Fruit fly (Drosophila melanogaster) whole organism, embryonic: ENCODE measurements around the gene CG14110.

Experiments
- BtbVII ChIP-seq: fragments of 200-800 bp; sonication (Bioruptor generic); optimal IDR thresholded peaks from 3 replicates; lab custom pipeline; 2017; ENCODE audit warnings: missing biosample characterization, mild to moderate bottlenecking, missing genetic modification characterization
- CG10267 ChIP-seq: fragments of 200-800 bp; sonication (Bioruptor generic); optimal IDR thresholded peaks from 2 replicates; lab custom pipeline; 2018; ENCODE audit warnings: missing biosample characterization, mild to moderate bottlenecking, missing genetic modification characterization, moderate library complexity
- CG10366 ChIP-seq: fragments of 200-800 bp; sonication (Bioruptor generic); IDR thresholded peaks from 2 replicates; pipeline ENCODE4 v1.3.6; 2022; ENCODE audit warnings: missing biosample characterization, missing genetic modification characterization
- CG10654 ChIP-seq: fragments of 200-800 bp; sonication (Bioruptor generic); optimal IDR thresholded peaks from 2 replicates; lab custom pipeline; 2016; ENCODE audit warnings: missing biosample characterization, missing genetic modification characterization
- CG11247 ChIP-seq: fragments of 200-800 bp; sonication (Bioruptor generic); IDR thresholded peaks from 2 replicates; pipeline ENCODE4 v1.3.6; 2022; ENCODE audit warnings: missing biosample characterization, missing genetic modification characterization
- CG18619 ChIP-seq: fragments of 200-800 bp; sonication (Bioruptor generic); optimal IDR thresholded peaks from 3 replicates; lab custom pipeline; 2017; ENCODE audit warnings: missing biosample characterization, mild to moderate bottlenecking, missing genetic modification characterization
- CG2712 ChIP-seq: fragments of 200-800 bp; optimal IDR thresholded peaks from 3 replicates; lab custom pipeline; 2019; ENCODE audit warnings: missing biosample characterization, mild to moderate bottlenecking, missing genetic modification characterization, moderate library complexity
- CG2875 ChIP-seq: fragments of 200-800 bp; sonication (Bioruptor generic); optimal IDR thresholded peaks from 2 replicates; lab custom pipeline; 2017; ENCODE audit warnings: missing biosample characterization, mild to moderate bottlenecking, missing genetic modification characterization, missing genetic modification reagents
- CG6854 ChIP-seq: fragments of 200-800 bp; sonication (Bioruptor generic); optimal IDR thresholded peaks from 3 replicates; lab custom pipeline; 2017; ENCODE audit warnings: missing biosample characterization, mild to moderate bottlenecking, missing genetic modification characterization
- CG9215 ChIP-seq: fragments of 200-800 bp; sonication (Bioruptor generic); IDR thresholded peaks from 2 replicates; pipeline ENCODE4 v1.3.6; 2022; ENCODE audit warnings: missing biosample characterization, missing genetic modification characterization
- CG9727 ChIP-seq: fragments of 200-800 bp; sonication (Bioruptor generic); optimal IDR thresholded peaks from 3 replicates; lab custom pipeline; 2017; ENCODE audit warnings: missing biosample characterization, mild to moderate bottlenecking, missing genetic modification characterization
- D ChIP-seq, 2 experiments: fragments of 200-800 bp in 1 of 2; fragments of >200 bp in 1 of 2; sonication (Bioruptor generic) in 1 of 2; optimal IDR thresholded peaks; 2 replicates in 1 of 2; 3 replicates in 1 of 2; lab custom pipeline; 2017; ENCODE audit warnings: mild to moderate bottlenecking in 1 of 2, missing biosample characterization in 1 of 2, missing genetic modification characterization in 1 of 2, missing genetic modification reagents in 1 of 2
- Dbx ChIP-seq: fragments of 200-800 bp; sonication (Bioruptor generic); IDR thresholded peaks from 3 replicates; pipeline ENCODE4 v1.3.6; 2022; ENCODE audit warnings: missing biosample characterization, missing genetic modification characterization
- Dip3 ChIP-seq: fragments of 200-800 bp; sonication (Bioruptor generic); optimal IDR thresholded peaks from 3 replicates; lab custom pipeline; 2016; ENCODE audit warnings: missing biosample characterization, missing genetic modification characterization
- E2f1 ChIP-seq: fragments of 200-800 bp; sonication (Bioruptor generic); IDR thresholded peaks from 2 replicates; pipeline ENCODE4 v1.3.6; 2022; ENCODE audit warnings: missing biosample characterization, missing genetic modification characterization
- Ets65A ChIP-seq: fragments of 200-800 bp; sonication (Bioruptor generic); peaks from one replicate; lab custom pipeline; 2016; ENCODE audit warnings: missing biosample characterization, missing genetic modification characterization
- HLH4C ChIP-seq: fragments of 200-800 bp; sonication (Bioruptor generic); IDR thresholded peaks from 3 replicates; pipeline ENCODE4 v1.3.6; 2022; ENCODE audit warnings: missing biosample characterization, missing genetic modification characterization; ENCODE audit not compliant: partially characterized antibody
- Kr ChIP-seq: fragments of 200-800 bp; sonication (Bioruptor generic); optimal IDR thresholded peaks from 2 replicates; lab custom pipeline; 2017; ENCODE audit warnings: missing biosample characterization, mild to moderate bottlenecking, missing genetic modification characterization
- Lim3 ChIP-seq: fragments of 200-800 bp; sonication (Bioruptor generic); IDR thresholded peaks from 2 replicates; pipeline ENCODE4 v1.3.6; 2022; ENCODE audit warnings: missing biosample characterization, missing genetic modification characterization
- MBD-R2 ChIP-seq: fragments of 200-800 bp; sonication (Bioruptor generic); IDR thresholded peaks from 2 replicates; pipeline ENCODE4 v1.3.6; 2022; ENCODE audit warnings: missing biosample characterization, missing genetic modification characterization
- Max ChIP-seq: fragments of 200-800 bp; sonication (Bioruptor generic); optimal IDR thresholded peaks from 2 replicates; lab custom pipeline; 2016; ENCODE audit warnings: missing biosample characterization, mild to moderate bottlenecking, missing genetic modification characterization
- Med ChIP-seq: fragments of 200-800 bp; sonication (Bioruptor generic); peaks from one replicate; lab custom pipeline; 2016; ENCODE audit warnings: missing biosample characterization, missing genetic modification characterization, mild to moderate bottlenecking, inconsistent platforms, moderate library complexity
- Opbp ChIP-seq: fragments of 200-800 bp; sonication (Bioruptor generic); IDR thresholded peaks from 3 replicates; pipeline ENCODE4 v1.3.6; 2022; ENCODE audit warnings: missing biosample characterization, missing genetic modification characterization; ENCODE audit not compliant: partially characterized antibody
- Six4 ChIP-seq: fragments of 200-800 bp; sonication (Bioruptor generic); optimal IDR thresholded peaks from 2 replicates; lab custom pipeline; 2016; ENCODE audit warnings: missing biosample characterization, missing genetic modification characterization
- Spps ChIP-seq: fragments of 200-800 bp; sonication (Bioruptor generic); optimal IDR thresholded peaks from 2 replicates; lab custom pipeline; 2018; ENCODE audit warnings: missing biosample characterization, mild to moderate bottlenecking, missing genetic modification characterization
- ash1 ChIP-seq: fragments of 200-800 bp; sonication (Bioruptor generic); optimal IDR thresholded peaks from 2 replicates; lab custom pipeline; 2018; ENCODE audit warnings: missing biosample characterization, mild to moderate bottlenecking, missing genetic modification characterization
- az2 ChIP-seq: fragments of 200-800 bp; sonication (Bioruptor generic); optimal IDR thresholded peaks from 3 replicates; lab custom pipeline; 2016; ENCODE audit warnings: missing biosample characterization, missing genetic modification characterization
- bigmax ChIP-seq: fragments of 200-800 bp; sonication (Bioruptor generic); optimal IDR thresholded peaks from 2 replicates; lab custom pipeline; 2018; ENCODE audit warnings: missing biosample characterization, mild to moderate bottlenecking, missing genetic modification characterization
- br ChIP-seq: fragments of >200 bp; optimal IDR thresholded peaks from 2 replicates; lab custom pipeline; 2017
- bsh ChIP-seq, 2 experiments: fragments of 200-800 bp; sonication (Bioruptor generic); optimal IDR thresholded peaks; 2 replicates each; lab custom pipeline; 2017 to 2018; ENCODE audit warnings: mild to moderate bottlenecking in 2 of 2, missing biosample characterization in 2 of 2, missing genetic modification characterization in 2 of 2, moderate library complexity in 1 of 2
- btn ChIP-seq: fragments of 200-800 bp; sonication (Bioruptor generic); optimal IDR thresholded peaks from 2 replicates; lab custom pipeline; 2016; ENCODE audit warnings: missing biosample characterization, missing genetic modification characterization
- cg ChIP-seq: fragments of 200-800 bp; sonication (Bioruptor generic); optimal IDR thresholded peaks from 3 replicates; lab custom pipeline; 2019; ENCODE audit warnings: missing biosample characterization, mild to moderate bottlenecking, missing genetic modification characterization, moderate library complexity
- croc ChIP-seq: fragments of 200-800 bp; sonication (Bioruptor generic); conservative IDR thresholded peaks from 3 replicates; pipeline ENCODE4 v1.3.6; 2022; ENCODE audit warnings: missing biosample characterization, missing genetic modification characterization
- cwo ChIP-seq: fragments of 200-800 bp; sonication (Bioruptor generic); optimal IDR thresholded peaks from 3 replicates; lab custom pipeline; 2017; ENCODE audit warnings: missing biosample characterization, missing genetic modification characterization, mild to moderate bottlenecking, moderate library complexity, missing genetic modification reagents
- dmrt11E ChIP-seq: fragments of 200-800 bp; sonication (Bioruptor generic); optimal IDR thresholded peaks from 3 replicates; lab custom pipeline; 2018; ENCODE audit warnings: missing biosample characterization, mild to moderate bottlenecking, missing genetic modification characterization, moderate library complexity
- esg ChIP-seq: fragments of 200-800 bp; sonication (Bioruptor generic); conservative IDR thresholded peaks from 2 replicates; pipeline ENCODE4 v1.3.6; 2022; ENCODE audit warnings: missing biosample characterization, missing genetic modification characterization
- ftz-f1 ChIP-seq: fragments of 200-800 bp; sonication (Bioruptor generic); optimal IDR thresholded peaks from 2 replicates; lab custom pipeline; 2016; ENCODE audit warnings: missing biosample characterization, missing genetic modification characterization
- fu2 ChIP-seq: fragments of 200-800 bp; sonication (Bioruptor generic); optimal IDR thresholded peaks from 2 replicates; lab custom pipeline; 2016; ENCODE audit warnings: missing biosample characterization, missing genetic modification characterization
- gem ChIP-seq: fragments of 200-800 bp; sonication (Bioruptor generic); optimal IDR thresholded peaks from 2 replicates; lab custom pipeline; 2019; ENCODE audit warnings: missing biosample characterization, mild to moderate bottlenecking, missing genetic modification characterization, moderate library complexity
- maf-S ChIP-seq: fragments of 200-800 bp; sonication (Bioruptor generic); optimal IDR thresholded peaks from 2 replicates; lab custom pipeline; 2016; ENCODE audit warnings: missing biosample characterization, missing genetic modification characterization
- nerfin-2 ChIP-seq: fragments of 200-800 bp; sonication (Bioruptor generic); IDR thresholded peaks from 2 replicates; pipeline ENCODE4 v1.3.6; 2022; ENCODE audit warnings: missing biosample characterization, missing genetic modification characterization; ENCODE audit not compliant: partially characterized antibody
- phol ChIP-seq: fragments of 200-800 bp; sonication (Bioruptor generic); optimal IDR thresholded peaks from 3 replicates; lab custom pipeline; 2018; ENCODE audit warnings: missing biosample characterization, mild to moderate bottlenecking, missing genetic modification characterization, moderate library complexity
- prd ChIP-seq, 3 experiments: fragments of >200 bp in 2 of 3; fragments of 200-800 bp in 1 of 3; sonication (Bioruptor generic) in 1 of 3; optimal IDR thresholded peaks in 2 of 3; IDR thresholded peaks in 1 of 3; 2 replicates in 2 of 3; 3 replicates in 1 of 3; pipeline versions ENCODE4 v1.3.6 to Lab custom; 2017 to 2022; ENCODE audit warnings: missing biosample characterization in 1 of 3, missing genetic modification characterization in 1 of 3
- sens ChIP-seq: fragments of 200-800 bp; sonication (Bioruptor generic); peaks from one replicate; lab custom pipeline; 2016; ENCODE audit warnings: missing biosample characterization, missing genetic modification characterization
- shn ChIP-seq: fragments of 200-800 bp; sonication (Bioruptor generic); optimal IDR thresholded peaks from 3 replicates; lab custom pipeline; 2016; ENCODE audit warnings: missing biosample characterization, missing genetic modification characterization
- stwl ChIP-seq: fragments of 200-800 bp; sonication (Bioruptor generic); optimal IDR thresholded peaks from 3 replicates; lab custom pipeline; 2018; ENCODE audit warnings: missing biosample characterization, mild to moderate bottlenecking, missing genetic modification characterization, moderate library complexity
- z ChIP-seq: fragments of 200-800 bp; sonication (Bioruptor generic); IDR thresholded peaks from 3 replicates; pipeline ENCODE4 v1.3.6; 2022; ENCODE audit warnings: missing biosample characterization, missing genetic modification characterization

CG14110 gene

DNA sequence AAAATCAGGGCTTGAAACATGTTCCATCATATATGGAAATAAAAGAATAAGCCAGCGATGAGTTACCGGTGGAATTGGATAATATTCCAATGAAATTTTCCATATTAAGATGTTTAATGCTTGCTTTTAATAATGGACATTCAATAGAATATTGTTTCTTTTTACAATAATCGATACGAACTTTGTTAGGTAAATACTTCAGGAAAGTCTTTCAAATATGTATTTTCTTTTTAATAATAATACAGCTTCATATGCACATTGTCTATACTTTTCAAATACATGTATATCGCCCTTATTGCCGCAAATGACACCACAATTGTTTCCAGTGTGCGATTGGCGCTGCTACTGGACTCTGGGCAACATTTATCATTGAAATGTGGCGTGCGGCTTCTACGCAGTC lies 22.3 kb downstream of the CG14110 start (continued):
- TF ChIP-seq shn (GFP tag; lab: Kevin White, UChicago) (no peak), bigmax (GFP tag; lab: Kevin White, UChicago) (no peak), dmrt11E (tag; lab: Kevin White, UChicago) (peak; percentile 40), Spps (tag; lab: Kevin White, UChicago) (no peak), CG10654 (GFP tag; lab: Kevin White, UChicago) (no peak), Ets65A (GFP tag; lab: Kevin White, UChicago) (no peak), Max (no peak), Kr (GFP tag; lab: Kevin White, UChicago) (no peak), phol (tag; lab: Kevin White, UChicago) (peak; percentile 18), cg (GFP tag; lab: Kevin White, UChicago) (no peak), CG9727 (GFP tag; lab: Kevin White, UChicago) (peak; percentile 37), stwl (tag; lab: Kevin White, UChicago) (no peak), bsh (GFP tag; optimal IDR thresholded peaks at IDR 0.05; lab: Kevin White, UChicago) (peak in 1 of 2 experiments; percentile 12), sens (peak; percentile 84), cwo (GFP tag; lab: Kevin White, UChicago) (no peak), Med (GFP tag; lab: Kevin White, UChicago) (peak; percentile 41), az2 (no peak), Dbx (GFP tag; lab: Robert Waterston, UW) (no peak), Six4 (GFP tag; lab: Kevin White, UChicago) (no peak), CG2712 (tag; lab: Kevin White, UChicago) (peak; percentile 2), D (optimal IDR thresholded peaks at IDR 0.05; lab: Kevin White, UChicago) (no peak), D (GFP tag; optimal IDR thresholded peaks at IDR 0.05; lab: Kevin White, UChicago) (no peak), gem (peak; percentile 6), fu2 (GFP tag; lab: Kevin White, UChicago) (no peak)

- TF ChIP-seq sens (peak; percentile 11), prd (optimal IDR thresholded peaks at IDR 0.05; lab: Kevin White, UChicago) (no peak), prd (GFP tag; IDR thresholded peaks at IDR 0.05; lab: Robert Waterston, UW) (no peak)
- TF ChIP-seq, all 482 proteins: peak for 1
These were observed 25.4 kb downstream of the CG14110 start for dm6 chr3L:13409809-13410521.

- TF ChIP-seq CG9215 (no peak), CG10366 (GFP tag; lab: Robert Waterston, UW) (no peak), CG10267 (tag; lab: Kevin White, UChicago) (peak; percentile 49), br (no peak), az2 (peak; percentile 40), maf-S (GFP tag; lab: Kevin White, UChicago) (no peak), MBD-R2 (GFP tag; lab: Robert Waterston, UW) (peak; percentile 17; the same call in 1 of the 2 replicates), btn (GFP tag; lab: Kevin White, UChicago) (no peak), ash1 (GFP tag; lab: Kevin White, UChicago) (no peak), Dip3 (GFP tag; lab: Kevin White, UChicago) (peak; percentile 14), esg (GFP tag; lab: Robert Waterston, UW) (no peak), E2f1 (no peak), nerfin-2 (GFP tag; lab: Robert Waterston, UW) (no peak), BtbVII (GFP tag; lab: Kevin White, UChicago) (no peak), croc (GFP tag; lab: Robert Waterston, UW) (no peak), Lim3 (no peak), z (GFP tag; lab: Robert Waterston, UW) (no peak), ftz-f1 (GFP tag; lab: Kevin White, UChicago) (no peak), CG6854 (GFP tag; lab: Kevin White, UChicago) (no peak), Opbp (GFP tag; lab: Robert Waterston, UW) (no peak), CG2875 (GFP tag; lab: Kevin White, UChicago) (no peak), CG11247 (GFP tag; lab: Robert Waterston, UW) (peak; percentile 57), CG18619 (GFP tag; lab: Kevin White, UChicago) (no peak), HLH4C (GFP tag; lab: Robert Waterston, UW) (no peak), CG2712 (tag; lab: Kevin White, UChicago) (peak; percentile 61)
These were observed 26.4 kb downstream of the CG14110 start for dm6 chr3L:13410999-13411398.
